Worm (Caenorhabditis elegans): ENCODE results near the gene C31E10.6.

- TF ChIP-seq tbx-9 (tag; optimal IDR thresholded peaks at IDR 0.05; ENCODE audit: borderline replicate concordance): no peak
- TF ChIP-seq lin-26 (GFP tag; IDR thresholded peaks at IDR 0.05): no peak
- TF ChIP-seq unc-130 (GFP tag; optimal IDR thresholded peaks at IDR 0.05): no peak
- TF ChIP-seq efl-1 (GFP tag; optimal IDR thresholded peaks at IDR 0.05): no peak
- TF ChIP-seq dpff-1 (tag; optimal IDR thresholded peaks at IDR 0.05): no peak
- TF ChIP-seq bed-1 (GFP tag; IDR thresholded peaks at IDR 0.05): no peak
- TF ChIP-seq ama-1 (optimal IDR thresholded peaks at IDR 0.05): no peak
- no peak for TF ChIP-seq ama-1 (GFP tag; optimal IDR thresholded peaks at IDR 0.05)
- no peak for TF ChIP-seq atf-7 (tag; optimal IDR thresholded peaks at IDR 0.05)
- no peak for TF ChIP-seq mcd-1 (GFP tag; IDR thresholded peaks at IDR 0.05)
- no peak for TF ChIP-seq sdz-38 (tag; optimal IDR thresholded peaks at IDR 0.05)
Measured at ce11 chrX:14008130-14008529, 12.0 kb downstream of the C31E10.6 start.

Measured in whole organism, young adult.